Fruit fly (Drosophila melanogaster) whole organism, adult: ENCODE data around the gene elgi.

Source experiments
- CG11617 ChIP-seq: fragments of 200-800 bp; sonication (Bioruptor generic); optimal IDR thresholded peaks from 2 replicates; lab custom pipeline; 2017; ENCODE audit warnings: mild to moderate bottlenecking, missing biosample characterization, missing genetic modification reagents, missing genetic modification characterization
- CG12768 ChIP-seq: fragments of 200-800 bp; sonication (Bioruptor generic); optimal IDR thresholded peaks from 2 replicates; lab custom pipeline; 2017; ENCODE audit warnings: missing biosample characterization, missing genetic modification characterization, mild to moderate bottlenecking, moderate library complexity, missing genetic modification reagents
- cic ChIP-seq: fragments of 200-800 bp; sonication (Bioruptor generic); optimal IDR thresholded peaks from 2 replicates; lab custom pipeline; 2017; ENCODE audit warnings: missing biosample characterization, mild to moderate bottlenecking, missing genetic modification characterization, moderate library complexity
- kay ChIP-seq: fragments of 200-800 bp; sonication (Bioruptor generic); peaks from one replicate; lab custom pipeline; 2016; ENCODE audit warnings: missing biosample characterization, missing genetic modification characterization, borderline replicate concordance
- tj ChIP-seq: fragments of 200-800 bp; sonication (Bioruptor generic); optimal IDR thresholded peaks from 3 replicates; lab custom pipeline; 2017; ENCODE audit warnings: missing biosample characterization, mild to moderate bottlenecking, missing genetic modification characterization, moderate library complexity

DNA sequence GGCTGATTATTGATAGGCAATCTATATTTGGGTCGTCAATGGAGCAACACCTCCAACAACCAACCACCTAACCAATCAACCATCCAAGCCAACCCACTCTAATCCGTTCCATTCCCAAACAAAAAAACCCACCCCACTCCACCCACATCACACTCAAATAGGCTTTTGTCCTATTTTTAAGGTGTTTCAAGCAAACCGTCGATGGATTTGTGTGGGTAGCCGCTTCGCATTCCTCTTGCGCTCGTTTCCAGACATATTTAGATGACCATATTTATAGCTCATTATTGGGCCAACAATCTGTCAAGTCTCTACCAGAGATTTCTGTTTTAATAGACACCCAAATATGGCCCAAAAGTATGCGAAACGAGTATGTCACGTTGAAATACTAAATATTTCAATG lies 41.9 kb downstream of the elgi start:
- TF ChIP-seq CG11617 (GFP tag; lab: Kevin White, UChicago) (no peak), tj (GFP tag; lab: Kevin White, UChicago) (no peak), CG12768 (GFP tag; lab: Kevin White, UChicago) (no peak), kay (no peak), cic (GFP tag; lab: Kevin White, UChicago) (no peak)
